Worm (Caenorhabditis elegans): ENCODE measurements around the gene nlp-82.

DNA sequence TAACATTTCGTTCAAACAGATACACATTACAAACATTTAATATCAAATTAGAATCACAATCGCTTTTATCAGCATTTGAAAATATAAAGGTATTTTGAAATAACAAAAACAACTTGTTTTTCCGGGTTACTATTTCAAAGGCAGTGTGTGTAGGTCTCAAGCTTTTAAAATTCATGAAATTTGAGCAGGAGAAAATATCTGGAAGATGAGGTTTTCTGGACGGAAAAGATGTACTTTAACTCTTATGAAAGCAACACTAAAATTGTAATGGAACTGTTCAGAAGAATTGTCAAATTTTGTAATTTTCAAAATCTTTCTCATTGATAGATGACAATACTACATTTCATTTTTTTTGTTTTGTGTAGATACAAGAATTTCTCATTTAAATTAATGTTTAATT lies 4.5 kb upstream of the nlp-82 start:
- TF ChIP-seq W03F9.2 (tag; optimal IDR thresholded peaks at IDR 0.05), result no peak
- TF ChIP-seq him-1 (tag; optimal IDR thresholded peaks at IDR 0.05), result no peak
